Worm (Caenorhabditis elegans): ENCODE results near the gene cpi-1.

Gene cpi-1

ce11 chrIV:6047164-6047727 is 46.2 kb downstream of the cpi-1 start:
- no peak for TF ChIP-seq zip-8 (tag; optimal IDR thresholded peaks at IDR 0.05)
- peak; percentile 16 for TF ChIP-seq ces-1 (GFP tag; optimal IDR thresholded peaks at IDR 0.05)
- TF ChIP-seq lin-13 (tag; optimal IDR thresholded peaks at IDR 0.05), result no peak
